Worm (Caenorhabditis elegans): ENCODE results near the gene Y102A11A.3.

- TF ChIP-seq nhr-77 (tag; optimal IDR thresholded peaks at IDR 0.05) (no peak), unc-62 (GFP tag; optimal IDR thresholded peaks at IDR 0.05) (no peak), skn-1 (tag; optimal IDR thresholded peaks at IDR 0.05) (no peak), ama-1 (optimal IDR thresholded peaks at IDR 0.05) (no peak), ztf-11 (tag; optimal IDR thresholded peaks at IDR 0.05) (no peak), dmd-4 (tag; optimal IDR thresholded peaks at IDR 0.05) (no peak), lin-13 (GFP tag; optimal IDR thresholded peaks at IDR 0.05) (no peak), snpc-4 (tag; optimal IDR thresholded peaks at IDR 0.05) (no peak), nhr-237 (tag; optimal IDR thresholded peaks at IDR 0.05) (no peak), elt-1 (tag; optimal IDR thresholded peaks at IDR 0.05) (no peak), ztf-4 (tag; optimal IDR thresholded peaks at IDR 0.05) (no peak), egl-27 (tag; optimal IDR thresholded peaks at IDR 0.05) (no peak)
Observed at ce11 chrX:2050212-2050611, 31.3 kb downstream of the Y102A11A.3 start.
